Fruit fly (Drosophila melanogaster): ENCODE measurements around the gene Coq8.

DNA sequence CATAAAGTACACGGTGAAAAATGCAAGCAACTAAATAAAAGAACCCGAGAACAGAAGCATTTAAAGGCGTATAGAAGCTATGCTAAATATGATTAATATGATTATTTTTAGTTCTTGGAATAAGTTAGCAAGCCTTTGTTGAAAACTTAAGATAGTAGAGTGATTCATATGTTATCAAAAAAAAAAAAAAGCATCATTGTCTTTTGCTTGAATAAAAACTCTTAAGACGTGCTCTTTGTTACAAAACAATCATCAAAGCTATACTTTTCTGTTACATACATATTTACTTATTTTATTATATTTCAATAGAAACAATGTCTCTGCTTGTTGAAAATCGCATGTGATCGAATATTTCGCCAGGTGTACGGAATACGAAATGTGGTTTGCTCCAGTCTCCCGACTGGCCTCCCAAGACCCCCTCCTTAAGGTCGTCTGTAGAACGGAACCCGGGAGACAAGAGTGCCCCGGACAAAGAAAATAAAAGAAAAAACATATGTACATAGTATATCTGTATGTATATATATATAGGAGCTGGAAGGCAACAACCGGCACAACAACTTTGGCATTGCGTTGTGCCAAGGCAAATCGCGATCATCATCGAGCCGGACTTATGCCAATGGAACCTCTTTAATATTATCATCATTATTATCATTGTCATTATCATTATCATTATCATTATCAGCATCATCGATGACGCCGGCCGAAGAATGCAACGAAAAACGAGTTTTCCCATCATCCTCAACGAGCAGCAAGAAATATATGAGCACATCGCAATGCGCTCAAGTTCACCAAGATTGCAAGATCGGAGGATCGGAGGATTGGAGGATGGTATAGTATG lies 9.4 kb downstream of the Coq8 start:
- TF ChIP-seq h (optimal IDR thresholded peaks at IDR 0.05), result no peak
- TF ChIP-seq insv (optimal IDR thresholded peaks at IDR 0.05), result no peak
- no peak for TF ChIP-seq psq (optimal IDR thresholded peaks at IDR 0.05)
- TF ChIP-seq Sin3A (optimal IDR thresholded peaks at IDR 0.05), result no peak
- no peak for TF ChIP-seq Myc (optimal IDR thresholded peaks at IDR 0.05)
- no peak for TF ChIP-seq ttk (optimal IDR thresholded peaks at IDR 0.05)
